Worm (Caenorhabditis elegans): ENCODE results near the gene imb-2.

Gene imb-2

DNA sequence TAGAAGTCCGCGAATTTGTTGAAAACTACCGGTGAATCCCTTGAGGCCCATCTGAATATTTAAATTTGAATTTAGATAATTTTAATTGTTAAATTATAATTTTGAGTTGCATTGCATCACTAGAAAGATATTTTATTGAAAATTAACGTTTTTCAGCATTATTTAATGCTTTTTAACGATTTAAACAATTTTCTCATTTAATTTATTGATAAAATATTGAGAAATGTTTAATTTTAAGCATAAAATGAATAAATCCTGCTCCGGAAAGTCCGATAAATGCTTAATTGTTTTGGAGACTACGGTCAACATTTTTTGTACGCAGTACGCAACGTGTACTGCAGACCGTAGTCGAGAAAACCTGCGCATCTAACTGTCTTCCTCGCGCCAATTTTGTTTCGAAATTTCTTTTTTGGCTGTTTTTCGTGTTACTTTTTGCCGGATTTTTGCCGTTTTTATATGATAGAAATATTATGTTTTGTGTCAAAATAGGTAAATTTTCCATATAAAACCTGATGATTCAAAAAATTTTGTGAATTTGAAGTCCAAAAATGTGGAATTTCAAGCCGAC, 16.1 kb upstream of the imb-2 start, which contains the start of the genes Y54G11A.17, lin-7 and elof-1 (continued):
- TF ChIP-seq ztf-4 (tag; optimal IDR thresholded peaks at IDR 0.05) (no peak), unc-39 (tag; optimal IDR thresholded peaks at IDR 0.05) (no peak)

ce11 chrII:14350768-14351167, 14.7 kb upstream of the imb-2 start:
- TF ChIP-seq snpc-4 (tag; optimal IDR thresholded peaks at IDR 0.05) (no peak), nhr-25 (tag; optimal IDR thresholded peaks at IDR 0.05) (peak; percentile 40), fkh-10 (GFP tag; optimal IDR thresholded peaks at IDR 0.05) (no peak), egl-5 (tag; optimal IDR thresholded peaks at IDR 0.05) (no peak), ZK546.5 (tag; optimal IDR thresholded peaks at IDR 0.05) (no peak), nhr-77 (tag; optimal IDR thresholded peaks at IDR 0.05) (no peak), ama-1 (optimal IDR thresholded peaks at IDR 0.05) (peak; percentile 72)

ce11 chrII:14351352-14351751, 14.1 kb upstream of the imb-2 start:
- TF ChIP-seq ceh-16 (tag; optimal IDR thresholded peaks at IDR 0.05), result no peak
- no peak for TF ChIP-seq nhr-25 (tag; optimal IDR thresholded peaks at IDR 0.05)
- TF ChIP-seq nhr-12 (tag; optimal IDR thresholded peaks at IDR 0.05), result no peak
- TF ChIP-seq sea-2 (GFP tag; optimal IDR thresholded peaks at IDR 0.05), result no peak
- no peak for TF ChIP-seq nhr-43 (tag; optimal IDR thresholded peaks at IDR 0.05; ENCODE audit: poor library complexity, severe bottlenecking)
- TF ChIP-seq mdl-1 (tag; optimal IDR thresholded peaks at IDR 0.05), result no peak

DNA sequence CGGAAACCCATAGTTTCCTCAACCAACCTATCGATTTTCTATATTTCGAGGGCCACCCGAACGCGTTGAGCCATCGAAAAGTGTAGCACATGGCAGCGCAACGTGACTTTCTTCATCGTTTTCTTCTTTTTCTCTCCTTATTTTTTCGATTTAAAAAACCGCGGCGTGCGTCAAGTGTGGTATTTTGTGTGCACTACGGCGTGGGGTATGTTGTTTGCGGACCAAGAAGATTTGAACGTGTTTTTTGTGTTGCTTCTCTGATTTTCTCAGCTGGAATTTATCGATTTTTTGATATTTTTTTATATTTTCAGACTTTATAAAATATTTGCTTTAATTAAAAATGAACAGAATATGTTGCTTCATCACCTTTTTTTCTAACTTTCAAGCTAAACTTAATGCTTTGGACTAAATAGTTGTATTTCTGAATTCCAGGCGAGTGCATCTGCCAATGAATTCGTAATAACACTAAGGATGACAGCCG, 7.5 kb upstream of the imb-2 start, which contains the start of the genes agl-1 and pfs-2:
Gene agl-1 (minus strand): TSS at position 178 of the 481 bp plus-strand sequence.
Gene pfs-2 (plus strand): TSS at position 431 of the 481 bp plus-strand sequence.
- TF ChIP-seq tbx-2 (tag; optimal IDR thresholded peaks at IDR 0.05) (no peak), hmg-11 (tag; optimal IDR thresholded peaks at IDR 0.05) (peak; percentile 82), mml-1 (tag; optimal IDR thresholded peaks at IDR 0.05) (no peak), elt-2 (tag; optimal IDR thresholded peaks at IDR 0.05) (peak; percentile 25), nhr-11 (tag; optimal IDR thresholded peaks at IDR 0.05) (no peak), nhr-25 (tag; optimal IDR thresholded peaks at IDR 0.05) (peak; percentile 21), nhr-43 (tag; optimal IDR thresholded peaks at IDR 0.05; ENCODE audit: poor library complexity, severe bottlenecking) (peak; percentile 0), nfya-1 (tag; optimal IDR thresholded peaks at IDR 0.05; ENCODE audit: insufficient read depth) (peak; percentile 80), eor-1 (tag; optimal IDR thresholded peaks at IDR 0.05) (no peak), nhr-23 (tag; optimal IDR thresholded peaks at IDR 0.05) (peak; percentile 65), lin-39 (tag; optimal IDR thresholded peaks at IDR 0.05) (peak; percentile 66), nhr-67 (tag; optimal IDR thresholded peaks at IDR 0.05) (no peak), pha-4 (tag; optimal IDR thresholded peaks at IDR 0.05) (peak; percentile 77), nhr-28 (tag; optimal IDR thresholded peaks at IDR 0.05) (no peak), nhr-77 (tag; optimal IDR thresholded peaks at IDR 0.05) (peak; percentile 2), zag-1 (tag; optimal IDR thresholded peaks at IDR 0.05) (peak; percentile 4), R02D3.7 (tag; optimal IDR thresholded peaks at IDR 0.05) (peak; percentile 60), daf-12 (tag; optimal IDR thresholded peaks at IDR 0.05) (no peak), ceh-28 (tag; optimal IDR thresholded peaks at IDR 0.05) (peak; percentile 76), mdl-1 (tag; optimal IDR thresholded peaks at IDR 0.05) (peak; percentile 37), lin-15B (tag; optimal IDR thresholded peaks at IDR 0.05) (peak; percentile 83), fkh-10 (GFP tag; optimal IDR thresholded peaks at IDR 0.05) (no peak), snpc-4 (tag; optimal IDR thresholded peaks at IDR 0.05) (peak; percentile 84)

ce11 chrII:14359007-14359406, 6.5 kb upstream of the imb-2 start:
- no peak for TF ChIP-seq R02D3.7 (tag; optimal IDR thresholded peaks at IDR 0.05)
- no peak for TF ChIP-seq mml-1 (tag; optimal IDR thresholded peaks at IDR 0.05)
- no peak for TF ChIP-seq nhr-43 (tag; optimal IDR thresholded peaks at IDR 0.05; ENCODE audit: poor library complexity, severe bottlenecking)
- no peak for TF ChIP-seq jun-1 (tag; optimal IDR thresholded peaks at IDR 0.05)
- no peak for TF ChIP-seq ceh-82 (tag; optimal IDR thresholded peaks at IDR 0.05)
- no peak for TF ChIP-seq nfya-1 (tag; optimal IDR thresholded peaks at IDR 0.05; ENCODE audit: insufficient read depth)
- TF ChIP-seq daf-12 (tag; optimal IDR thresholded peaks at IDR 0.05), result no peak
- no peak for TF ChIP-seq ceh-9 (tag; optimal IDR thresholded peaks at IDR 0.05)
- TF ChIP-seq skn-1 (tag; optimal IDR thresholded peaks at IDR 0.05), result no peak

Measured in whole organism, L3 larva.